Worm (Caenorhabditis elegans) whole organism, mixed stage, embryonic: ENCODE data around the gene srh-241.

Source experiments
- bed-3 ChIP-seq: fragments of 200-800 bp; sonication (Bioruptor generic); optimal IDR thresholded peaks from 3 replicates; lab custom pipeline; 2018; ENCODE audit warnings: mild to moderate bottlenecking, missing genetic modification characterization, moderate library complexity, missing compliant biosample characterization
- blmp-1 ChIP-seq: fragments of 150-350 bp; optimal IDR thresholded peaks from 2 replicates; lab custom pipeline; 2014; ENCODE audit warnings: missing biosample characterization, missing genetic modification characterization
- ceh-39 ChIP-seq: fragments of 150-350 bp; optimal IDR thresholded peaks from 2 replicates; lab custom pipeline; 2014; ENCODE audit warnings: missing biosample characterization, missing genetic modification characterization
- ceh-43 ChIP-seq: fragments of 200-800 bp; sonication (Bioruptor generic); optimal IDR thresholded peaks from 2 replicates; lab custom pipeline; 2018; ENCODE audit warnings: mild to moderate bottlenecking, missing genetic modification characterization, moderate library complexity, missing compliant biosample characterization
- ceh-83 ChIP-seq: fragments of 200-800 bp; sonication (Bioruptor generic); optimal IDR thresholded peaks from 2 replicates; lab custom pipeline; 2018; ENCODE audit warnings: mild to moderate bottlenecking, missing genetic modification characterization, missing compliant biosample characterization
- ces-1 ChIP-seq: fragments of 150-350 bp; optimal IDR thresholded peaks from 2 replicates; lab custom pipeline; 2014; ENCODE audit warnings: missing biosample characterization, missing genetic modification reagents, missing genetic modification characterization
- cnd-1 ChIP-seq: fragments of 200-800 bp; sonication (Bioruptor generic); optimal IDR thresholded peaks from 2 replicates; lab custom pipeline; 2018; ENCODE audit warnings: mild to moderate bottlenecking, missing genetic modification characterization, missing compliant biosample characterization
- drap-1 ChIP-seq: fragments of 200-800 bp; sonication (Bioruptor generic); optimal IDR thresholded peaks from 3 replicates; lab custom pipeline; 2018; ENCODE audit warnings: mild to moderate bottlenecking, missing genetic modification characterization, missing compliant biosample characterization
- elt-1 ChIP-seq: sonication (generic microtip); optimal IDR thresholded peaks from 2 replicates; lab custom pipeline; 2017; ENCODE audit warnings: missing genetic modification characterization, mild to moderate bottlenecking, missing compliant biosample characterization, antibody characterized with exemption, moderate library complexity, borderline replicate concordance; ENCODE audit not compliant: insufficient read depth
- flh-1 ChIP-seq: fragments of 200-800 bp; sonication (Bioruptor generic); optimal IDR thresholded peaks from 2 replicates; lab custom pipeline; 2018; ENCODE audit warnings: mild to moderate bottlenecking, missing genetic modification characterization, moderate library complexity, missing compliant biosample characterization
- ham-2 ChIP-seq: fragments of 200-800 bp; sonication (Bioruptor generic); optimal IDR thresholded peaks from 2 replicates; lab custom pipeline; 2018; ENCODE audit warnings: mild to moderate bottlenecking, missing genetic modification characterization, missing compliant biosample characterization
- hlh-1 ChIP-seq: fragments of 150-350 bp; optimal IDR thresholded peaks from 2 replicates; lab custom pipeline; 2014; ENCODE audit warnings: missing biosample characterization, missing genetic modification reagents, missing genetic modification characterization
- lin-32 ChIP-seq: fragments of 200-800 bp; sonication (Bioruptor generic); optimal IDR thresholded peaks from 2 replicates; lab custom pipeline; 2018; ENCODE audit warnings: mild to moderate bottlenecking, missing genetic modification characterization, missing compliant biosample characterization
- mab-5 ChIP-seq: fragments of 150-350 bp; optimal IDR thresholded peaks from 2 replicates; lab custom pipeline; 2014; ENCODE audit warnings: missing biosample characterization, missing genetic modification characterization
- mep-1 ChIP-seq: fragments of 150-350 bp; optimal IDR thresholded peaks from 2 replicates; lab custom pipeline; 2017; ENCODE audit warnings: missing biosample characterization, missing genetic modification reagents, missing genetic modification characterization, inconsistent platforms
- mls-2 ChIP-seq: sonication (generic microtip); optimal IDR thresholded peaks from 2 replicates; lab custom pipeline; 2016; ENCODE audit warnings: mild to moderate bottlenecking, missing genetic modification characterization, moderate library complexity, missing compliant biosample characterization
- nhr-2 ChIP-seq: fragments of 150-350 bp; optimal IDR thresholded peaks from 2 replicates; lab custom pipeline; 2014; ENCODE audit warnings: missing biosample characterization, missing genetic modification characterization
- nhr-237 ChIP-seq: fragments of 150-350 bp; optimal IDR thresholded peaks from 2 replicates; lab custom pipeline; 2014; ENCODE audit warnings: missing biosample characterization, missing genetic modification characterization
- nhr-76 ChIP-seq: sonication (generic microtip); optimal IDR thresholded peaks from 2 replicates; lab custom pipeline; 2017; ENCODE audit warnings: missing biosample characterization, missing genetic modification characterization
- pha-4 ChIP-seq: fragments of 150-350 bp; optimal IDR thresholded peaks from 2 replicates; lab custom pipeline; 2018; ENCODE audit warnings: missing biosample characterization, missing genetic modification reagents, missing genetic modification characterization
- sem-2 ChIP-seq: fragments of 200-800 bp; sonication (Bioruptor generic); optimal IDR thresholded peaks from 2 replicates; lab custom pipeline; 2018; ENCODE audit warnings: mild to moderate bottlenecking, missing genetic modification characterization, missing compliant biosample characterization
- snpc-4 ChIP-seq: fragments of 150-350 bp; optimal IDR thresholded peaks from 2 replicates; lab custom pipeline; 2014; ENCODE audit warnings: missing biosample characterization, missing genetic modification characterization
- tbx-8 ChIP-seq: fragments of 200-800 bp; sonication (Bioruptor generic); optimal IDR thresholded peaks from 2 replicates; lab custom pipeline; 2018; ENCODE audit warnings: mild to moderate bottlenecking, missing genetic modification characterization, moderate library complexity, missing compliant biosample characterization
- unc-120 ChIP-seq: sonication (generic microtip); optimal IDR thresholded peaks from 2 replicates; lab custom pipeline; 2017; ENCODE audit warnings: missing genetic modification characterization, missing compliant biosample characterization; ENCODE audit not compliant: poor library complexity, severe bottlenecking
- unc-62 ChIP-seq: fragments of 150-350 bp; optimal IDR thresholded peaks from 2 replicates; lab custom pipeline; 2014; ENCODE audit warnings: missing biosample characterization, missing genetic modification reagents, missing genetic modification characterization
- zip-8 ChIP-seq: fragments of 150-350 bp; optimal IDR thresholded peaks from 2 replicates; lab custom pipeline; 2014; ENCODE audit warnings: missing biosample characterization, missing genetic modification characterization
- ztf-11 ChIP-seq: fragments of 150-350 bp; optimal IDR thresholded peaks from 2 replicates; lab custom pipeline; 2014; ENCODE audit warnings: missing biosample characterization, missing genetic modification characterization

The srh-241 gene

DNA sequence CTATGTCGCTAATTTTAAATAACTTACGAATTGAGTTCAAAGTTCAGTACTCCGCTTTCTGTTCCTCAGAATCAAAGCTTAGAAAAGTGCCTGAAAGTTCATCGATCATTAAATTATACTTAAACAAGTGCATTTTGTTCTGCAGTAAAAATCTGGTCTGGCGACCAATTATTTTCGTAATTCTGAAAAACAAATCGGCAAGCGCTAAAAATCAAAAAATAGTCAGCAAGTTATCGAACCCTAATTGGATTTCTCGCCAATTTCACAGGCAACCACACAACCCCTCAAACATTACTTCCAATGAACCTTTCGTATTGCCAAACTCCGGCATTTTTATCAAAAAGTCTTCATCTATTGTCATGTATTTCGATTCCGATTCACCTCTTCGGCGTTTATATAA lies 6.4 kb downstream of the srh-241 start, which contains the start of gene srh-272:
srh-272 (plus strand) TSS at position 301 of the 400 bp plus-strand sequence.
- TF ChIP-seq unc-120 (tag; lab: Kevin White, UChicago) (no peak), sem-2 (GFP tag; lab: Kevin White, UChicago) (no peak), bed-3 (no peak), unc-62 (no peak), hlh-1 (tag; lab: Kevin White, UChicago) (no peak), mls-2 (tag; lab: Kevin White, UChicago) (no peak), pha-4 (tag; lab: Kevin White, UChicago) (no peak), zip-8 (tag; lab: Kevin White, UChicago) (no peak), tbx-8 (GFP tag; lab: Kevin White, UChicago) (no peak), ceh-83 (no peak), mep-1 (no peak), ztf-11 (no peak), ces-1 (GFP tag; lab: Kevin White, UChicago) (no peak)

ce11 chrV:2861505-2861904 lies 7.9 kb downstream of the srh-241 start, which contains the start of gene srh-270:
Gene srh-270, minus strand, starts transcription at chrV:2861605.
- TF ChIP-seq mls-2 (tag; lab: Kevin White, UChicago) (no peak), hlh-1 (tag; lab: Kevin White, UChicago) (no peak), mab-5 (tag; lab: Kevin White, UChicago) (no peak), flh-1 (GFP tag; lab: Kevin White, UChicago) (no peak), nhr-2 (tag; lab: Kevin White, UChicago) (no peak), snpc-4 (tag; lab: Kevin White, UChicago) (no peak), tbx-8 (GFP tag; lab: Kevin White, UChicago) (no peak), ham-2 (GFP tag; lab: Kevin White, UChicago) (no peak), mep-1 (no peak), zip-8 (tag; lab: Kevin White, UChicago) (no peak), ces-1 (GFP tag; lab: Kevin White, UChicago) (no peak), sem-2 (GFP tag; lab: Kevin White, UChicago) (no peak), ceh-83 (no peak), lin-32 (no peak), pha-4 (tag; lab: Kevin White, UChicago) (no peak), blmp-1 (no peak), ceh-39 (no peak), cnd-1 (tag; lab: Kevin White, UChicago) (no peak), unc-120 (tag; lab: Kevin White, UChicago) (no peak), elt-1 (tag; lab: Kevin White, UChicago) (no peak)

DNA sequence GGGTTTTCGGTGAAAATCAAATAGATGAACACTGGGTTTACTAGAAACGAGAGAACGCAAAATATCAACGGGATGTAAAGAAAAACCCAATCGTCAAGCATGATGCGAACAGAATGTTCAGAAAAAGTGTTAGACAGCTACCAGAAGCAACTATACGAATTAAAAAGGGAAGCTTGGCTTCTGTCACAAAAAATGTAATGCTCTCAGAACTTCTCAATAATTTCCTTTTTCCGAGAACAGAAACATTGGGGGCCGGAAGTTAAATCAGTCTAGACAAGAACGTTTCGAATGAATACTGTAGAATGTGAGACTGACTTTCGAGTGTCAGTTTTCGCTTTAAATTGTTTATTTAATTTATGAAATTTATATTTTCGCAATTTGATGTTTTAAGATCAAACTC lies 9.7 kb downstream of the srh-241 start, which contains the start of gene srj-54:
srj-54 (minus strand) TSS at position 101 of the 400 bp plus-strand sequence.
- TF ChIP-seq hlh-1 (tag; lab: Kevin White, UChicago) (no peak), flh-1 (GFP tag; lab: Kevin White, UChicago) (no peak), bed-3 (no peak), pha-4 (tag; lab: Kevin White, UChicago) (no peak), blmp-1 (no peak), snpc-4 (tag; lab: Kevin White, UChicago) (no peak), ceh-43 (no peak)

DNA sequence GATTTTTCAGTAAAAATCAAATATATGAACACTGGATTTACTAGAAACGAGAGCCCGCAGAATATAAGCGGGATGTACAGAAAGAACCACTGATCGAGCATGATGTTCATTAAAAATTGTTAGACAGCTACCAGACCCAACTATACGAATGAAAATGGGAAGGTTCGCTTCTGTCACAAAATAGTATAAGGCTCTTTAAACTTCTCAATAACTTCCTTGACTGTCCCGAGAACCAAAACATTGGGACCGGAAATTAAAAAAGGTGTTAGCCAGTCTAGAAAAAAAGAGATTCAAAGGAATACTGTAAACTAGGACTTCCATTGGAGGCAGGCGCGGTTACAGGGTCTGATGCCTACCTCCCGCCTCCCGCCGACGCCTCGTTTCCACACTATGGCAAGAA lies 11.6 kb downstream of the srh-241 start, which contains the start of gene srj-55:
srj-55 (minus strand) TSS at position 101 of the 400 bp plus-strand sequence.
- TF ChIP-seq ceh-39: no peak
- no peak for TF ChIP-seq flh-1 (GFP tag; lab: Kevin White, UChicago)
- no peak for TF ChIP-seq zip-8 (tag; lab: Kevin White, UChicago)
- no peak for TF ChIP-seq mab-5 (tag; lab: Kevin White, UChicago)
- TF ChIP-seq tbx-8 (GFP tag; lab: Kevin White, UChicago): no peak
- no peak for TF ChIP-seq mep-1
- no peak for TF ChIP-seq elt-1 (tag; lab: Kevin White, UChicago)
- no peak for TF ChIP-seq bed-3

ce11 chrV:2855473-2855872 lies 13.9 kb downstream of the srh-241 start, which contains the start of gene srj-57:
Gene srj-57, minus strand, starts transcription at chrV:2855573.
- no peak for TF ChIP-seq ceh-83
- TF ChIP-seq nhr-76: no peak
- no peak for TF ChIP-seq tbx-8 (GFP tag; lab: Kevin White, UChicago)
- no peak for TF ChIP-seq ceh-39
- no peak for TF ChIP-seq zip-8 (tag; lab: Kevin White, UChicago)
- no peak for TF ChIP-seq ceh-43
- no peak for TF ChIP-seq mep-1
- no peak for TF ChIP-seq snpc-4 (tag; lab: Kevin White, UChicago)
- no peak for TF ChIP-seq sem-2 (GFP tag; lab: Kevin White, UChicago)
- no peak for TF ChIP-seq nhr-237
- TF ChIP-seq elt-1 (tag; lab: Kevin White, UChicago): no peak
- no peak for TF ChIP-seq drap-1 (GFP tag; lab: Kevin White, UChicago)
